Worm (Caenorhabditis elegans) whole organism, mixed stage, embryonic: ENCODE measurements around the gene F53F4.1.

Source experiments
- blmp-1 ChIP-seq: fragments of 150-350 bp; optimal IDR thresholded peaks from 2 replicates; lab custom pipeline; 2014; ENCODE audit warnings: missing biosample characterization, missing genetic modification characterization
- ceh-43 ChIP-seq: fragments of 200-800 bp; sonication (Bioruptor generic); optimal IDR thresholded peaks from 2 replicates; lab custom pipeline; 2018; ENCODE audit warnings: mild to moderate bottlenecking, missing genetic modification characterization, moderate library complexity, missing compliant biosample characterization
- ces-1 ChIP-seq: fragments of 150-350 bp; optimal IDR thresholded peaks from 2 replicates; lab custom pipeline; 2014; ENCODE audit warnings: missing biosample characterization, missing genetic modification reagents, missing genetic modification characterization
- flh-1 ChIP-seq: fragments of 200-800 bp; sonication (Bioruptor generic); optimal IDR thresholded peaks from 2 replicates; lab custom pipeline; 2018; ENCODE audit warnings: mild to moderate bottlenecking, missing genetic modification characterization, moderate library complexity, missing compliant biosample characterization
- lin-13 ChIP-seq: fragments of 150-350 bp; optimal IDR thresholded peaks from 2 replicates; lab custom pipeline; 2014; ENCODE audit warnings: missing biosample characterization, missing genetic modification characterization
- mab-5 ChIP-seq: fragments of 150-350 bp; optimal IDR thresholded peaks from 2 replicates; lab custom pipeline; 2014; ENCODE audit warnings: missing biosample characterization, missing genetic modification characterization
- mep-1 ChIP-seq: fragments of 150-350 bp; optimal IDR thresholded peaks from 2 replicates; lab custom pipeline; 2017; ENCODE audit warnings: missing biosample characterization, missing genetic modification reagents, missing genetic modification characterization, inconsistent platforms
- mls-2 ChIP-seq: sonication (generic microtip); optimal IDR thresholded peaks from 2 replicates; lab custom pipeline; 2016; ENCODE audit warnings: mild to moderate bottlenecking, missing genetic modification characterization, moderate library complexity, missing compliant biosample characterization
- nhr-237 ChIP-seq: fragments of 150-350 bp; optimal IDR thresholded peaks from 2 replicates; lab custom pipeline; 2014; ENCODE audit warnings: missing biosample characterization, missing genetic modification characterization
- nhr-76 ChIP-seq: sonication (generic microtip); optimal IDR thresholded peaks from 2 replicates; lab custom pipeline; 2017; ENCODE audit warnings: missing biosample characterization, missing genetic modification characterization
- pha-4 ChIP-seq: fragments of 150-350 bp; optimal IDR thresholded peaks from 2 replicates; lab custom pipeline; 2018; ENCODE audit warnings: missing biosample characterization, missing genetic modification reagents, missing genetic modification characterization
- tbx-8 ChIP-seq: fragments of 200-800 bp; sonication (Bioruptor generic); optimal IDR thresholded peaks from 2 replicates; lab custom pipeline; 2018; ENCODE audit warnings: mild to moderate bottlenecking, missing genetic modification characterization, moderate library complexity, missing compliant biosample characterization
- unc-120 ChIP-seq: sonication (generic microtip); optimal IDR thresholded peaks from 2 replicates; lab custom pipeline; 2017; ENCODE audit warnings: missing genetic modification characterization, missing compliant biosample characterization; ENCODE audit not compliant: poor library complexity, severe bottlenecking
- ztf-11 ChIP-seq: fragments of 150-350 bp; optimal IDR thresholded peaks from 2 replicates; lab custom pipeline; 2014; ENCODE audit warnings: missing biosample characterization, missing genetic modification characterization

DNA sequence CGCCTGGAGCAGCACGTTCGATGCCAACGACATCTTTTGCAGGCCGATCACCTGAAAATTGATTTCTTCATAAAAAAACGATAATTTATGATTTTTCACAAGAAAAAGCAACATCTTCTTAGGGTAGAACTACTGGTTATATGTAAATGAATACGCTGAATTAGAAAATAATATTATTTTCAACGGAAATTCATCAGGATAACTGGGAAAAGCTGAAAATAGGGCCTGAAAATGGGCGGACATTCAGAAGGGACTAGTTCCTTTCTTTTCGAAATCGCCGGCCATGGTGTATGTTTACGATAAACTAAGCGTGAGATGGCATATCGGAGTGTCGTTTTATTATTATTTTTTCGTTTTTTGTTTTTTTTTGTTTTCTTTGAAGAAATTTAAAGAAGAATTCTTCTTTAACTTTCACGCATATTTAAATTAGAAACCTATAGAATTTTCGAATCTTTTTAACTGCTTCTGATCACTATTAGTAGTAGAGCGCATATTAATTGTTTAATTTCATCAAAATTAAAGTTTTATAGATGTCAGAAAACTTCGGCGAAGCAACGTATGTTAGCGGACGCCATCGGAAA, 41.0 kb downstream of the F53F4.1 start, which contains the start of the genes nduv-2 and F53F4.12:
- no peak for TF ChIP-seq ces-1 (GFP tag; lab: Kevin White, UChicago)
- no peak for TF ChIP-seq nhr-76 (tag; lab: Kevin White, UChicago)
- no peak for TF ChIP-seq lin-13 (tag; lab: Kevin White, UChicago)
- TF ChIP-seq mls-2 (tag; lab: Kevin White, UChicago): no peak
- no peak for TF ChIP-seq nhr-237
- TF ChIP-seq ceh-43 (GFP tag; lab: Kevin White, UChicago): no peak
- no peak for TF ChIP-seq mab-5
- TF ChIP-seq tbx-8 (GFP tag; lab: Kevin White, UChicago): no peak
- no peak for TF ChIP-seq blmp-1
- TF ChIP-seq flh-1 (GFP tag; lab: Kevin White, UChicago): no peak
- TF ChIP-seq unc-120 (tag; lab: Kevin White, UChicago): no peak
- no peak for TF ChIP-seq pha-4
- no peak for TF ChIP-seq mep-1
- TF ChIP-seq ztf-11 (tag; lab: Kevin White, UChicago): no peak
